Worm (Caenorhabditis elegans) whole organism, L3 larva: ENCODE results near the gene gcy-22.

ENCODE experiments used
- ZK546.5 ChIP-seq: sonication (generic microtip); optimal IDR thresholded peaks from 2 replicates; lab custom pipeline; 2017; ENCODE audit warnings: missing biosample characterization, missing genetic modification characterization
- jun-1 ChIP-seq: fragments of 150-350 bp; optimal IDR thresholded peaks from 2 replicates; lab custom pipeline; 2014; ENCODE audit warnings: missing biosample characterization, missing genetic modification reagents, missing genetic modification characterization
- nfya-1 ChIP-seq: sonication (generic microtip); optimal IDR thresholded peaks from 2 replicates; lab custom pipeline; 2017; ENCODE audit warnings: missing genetic modification characterization, mild to moderate bottlenecking, missing compliant biosample characterization, antibody characterized with exemption, moderate library complexity; ENCODE audit not compliant: insufficient read depth
- nhr-237 ChIP-seq: fragments of 150-350 bp; optimal IDR thresholded peaks from 2 replicates; lab custom pipeline; 2014; ENCODE audit warnings: missing biosample characterization, missing genetic modification characterization
- nhr-28 ChIP-seq: fragments of 150-350 bp; optimal IDR thresholded peaks from 2 replicates; lab custom pipeline; 2014; ENCODE audit warnings: missing biosample characterization, missing genetic modification characterization
- pha-4 ChIP-seq: fragments of 150-350 bp; optimal IDR thresholded peaks from 2 replicates; lab custom pipeline; 2014; ENCODE audit warnings: missing biosample characterization, missing genetic modification reagents, missing genetic modification characterization
- tbx-2 ChIP-seq: sonication (generic microtip); optimal IDR thresholded peaks from 2 replicates; lab custom pipeline; 2016; ENCODE audit warnings: mild to moderate bottlenecking, missing genetic modification characterization, missing compliant biosample characterization
- zag-1 ChIP-seq: fragments of 150-350 bp; optimal IDR thresholded peaks from 2 replicates; lab custom pipeline; 2014; ENCODE audit warnings: missing biosample characterization, missing genetic modification characterization

ce11 chrV:20850580-20850979 lies 25.7 kb upstream of the gcy-22 start, which contains the start of gene clec-264:
- TF ChIP-seq zag-1 (tag; lab: Kevin White, UChicago) (no peak), nhr-28 (tag; lab: Kevin White, UChicago) (no peak), tbx-2 (tag; lab: Kevin White, UChicago) (no peak), pha-4 (tag; lab: Kevin White, UChicago) (no peak), ZK546.5 (tag; lab: Kevin White, UChicago) (no peak), nhr-237 (tag; lab: Kevin White, UChicago) (no peak), nfya-1 (tag; lab: Kevin White, UChicago) (no peak), jun-1 (tag; lab: Kevin White, UChicago) (no peak)
